Fruit fly (Drosophila melanogaster): ENCODE results near the gene TBC1D23.

DNA sequence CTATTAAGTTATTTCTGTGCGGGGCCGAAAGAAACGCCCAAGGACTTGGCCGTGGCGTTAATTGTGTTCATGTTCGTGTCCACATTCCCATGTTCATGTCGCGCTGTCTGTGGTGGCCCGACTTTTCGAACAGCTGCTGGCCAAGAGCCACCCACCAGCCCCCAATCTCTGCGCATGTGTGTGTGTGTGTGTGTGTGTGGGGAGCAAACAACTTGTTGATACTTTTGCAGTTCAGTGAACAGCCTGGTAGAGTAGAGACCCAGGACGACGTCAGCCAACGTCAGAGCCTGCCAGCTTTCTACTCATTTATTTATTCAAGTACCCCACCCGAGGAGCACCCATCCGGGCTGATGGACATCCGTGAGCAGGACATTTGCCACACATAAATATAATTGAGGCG is 7.9 kb downstream of the TBC1D23 start:
- TF ChIP-seq insv (optimal IDR thresholded peaks at IDR 0.05) (no peak), h (optimal IDR thresholded peaks at IDR 0.05) (no peak), psq (optimal IDR thresholded peaks at IDR 0.05) (no peak), Myc (optimal IDR thresholded peaks at IDR 0.05) (no peak), Sin3A (optimal IDR thresholded peaks at IDR 0.05) (no peak)
